Worm (Caenorhabditis elegans): ENCODE measurements around the gene med-1.

The med-1 gene

DNA sequence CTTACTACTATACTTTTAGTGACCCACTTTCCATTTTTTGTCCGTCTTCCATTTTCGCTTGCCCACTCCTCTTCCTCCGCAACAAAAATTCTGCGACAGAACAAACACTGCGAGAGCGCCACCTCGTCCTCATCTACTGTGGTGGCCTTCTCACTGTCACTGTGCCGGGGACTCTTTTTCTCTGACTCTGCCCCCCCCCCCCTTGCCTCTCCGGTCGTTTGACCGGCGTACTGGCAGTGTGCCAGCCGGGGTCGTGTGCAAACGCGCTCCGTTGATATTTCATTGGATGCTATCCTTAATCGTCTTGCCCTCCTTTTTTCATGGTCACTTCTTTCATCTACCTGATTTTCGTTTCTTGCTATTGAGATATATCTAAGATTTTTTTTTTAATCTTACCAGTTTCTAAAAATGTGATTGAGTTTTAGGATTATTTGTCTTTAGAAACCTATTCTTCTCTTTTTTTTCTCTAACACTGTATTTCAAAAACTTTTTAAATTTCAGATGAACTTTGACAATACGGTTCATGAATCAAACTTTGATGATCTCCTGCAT lies 50.1 kb downstream of the med-1 start, which contains the start of gene atf-6:
TSS of gene atf-6 (plus strand) at position 502 of the 552 bp plus-strand sequence.
- TF ChIP-seq lin-32 (GFP tag; optimal IDR thresholded peaks at IDR 0.05) (peak; percentile 49), nhr-76 (tag; optimal IDR thresholded peaks at IDR 0.05) (no peak), mls-2 (tag; optimal IDR thresholded peaks at IDR 0.05) (peak; percentile 81), nhr-12 (tag; optimal IDR thresholded peaks at IDR 0.05) (no peak), ceh-39 (tag; optimal IDR thresholded peaks at IDR 0.05) (no peak), bed-3 (GFP tag; optimal IDR thresholded peaks at IDR 0.05) (no peak), unc-62 (GFP tag; optimal IDR thresholded peaks at IDR 0.05) (peak; percentile 19), nhr-28 (tag; optimal IDR thresholded peaks at IDR 0.05) (no peak), ceh-83 (GFP tag; optimal IDR thresholded peaks at IDR 0.05) (no peak), tbx-8 (GFP tag; optimal IDR thresholded peaks at IDR 0.05) (no peak), lsy-2 (tag; optimal IDR thresholded peaks at IDR 0.05) (peak; percentile 46), ztf-11 (tag; optimal IDR thresholded peaks at IDR 0.05) (peak; percentile 6), pha-4 (tag; optimal IDR thresholded peaks at IDR 0.05) (peak; percentile 60), snpc-4 (tag; optimal IDR thresholded peaks at IDR 0.05) (no peak), unc-39 (tag; optimal IDR thresholded peaks at IDR 0.05) (no peak), ceh-43 (GFP tag; optimal IDR thresholded peaks at IDR 0.05) (peak; percentile 3), cnd-1 (tag; optimal IDR thresholded peaks at IDR 0.05) (peak; percentile 68), zip-8 (tag; optimal IDR thresholded peaks at IDR 0.05) (no peak), mab-5 (tag; optimal IDR thresholded peaks at IDR 0.05) (no peak), lin-13 (tag; optimal IDR thresholded peaks at IDR 0.05) (peak; percentile 64), M03D4.4 (tag; optimal IDR thresholded peaks at IDR 0.05) (peak; percentile 71), mep-1 (tag; optimal IDR thresholded peaks at IDR 0.05) (peak; percentile 47), drap-1 (GFP tag; optimal IDR thresholded peaks at IDR 0.05) (peak; percentile 72), blmp-1 (tag; optimal IDR thresholded peaks at IDR 0.05) (no peak), nhr-2 (tag; optimal IDR thresholded peaks at IDR 0.05) (peak; percentile 46), flh-1 (GFP tag; optimal IDR thresholded peaks at IDR 0.05) (peak; percentile 38), elt-1 (tag; optimal IDR thresholded peaks at IDR 0.05; ENCODE audit: borderline replicate concordance, insufficient read depth) (no peak), unc-120 (tag; optimal IDR thresholded peaks at IDR 0.05; ENCODE audit: poor library complexity, severe bottlenecking) (peak; percentile 71), sem-2 (GFP tag; optimal IDR thresholded peaks at IDR 0.05) (no peak), hlh-1 (tag; optimal IDR thresholded peaks at IDR 0.05) (no peak), ces-1 (GFP tag; optimal IDR thresholded peaks at IDR 0.05) (peak; percentile 40), elt-3 (tag; optimal IDR thresholded peaks at IDR 0.05) (no peak), sptf-1 (tag; optimal IDR thresholded peaks at IDR 0.05) (peak; percentile 78), nhr-237 (tag; optimal IDR thresholded peaks at IDR 0.05) (peak; percentile 53), ham-2 (GFP tag; optimal IDR thresholded peaks at IDR 0.05) (peak; percentile 25)
